Fruit fly (Drosophila melanogaster) whole organism, embryonic: ENCODE measurements around the gene sick.

Experiments
- ATbp ChIP-seq: fragments of 200-800 bp; sonication (Bioruptor generic); optimal IDR thresholded peaks from 2 replicates; lab custom pipeline; 2017; ENCODE audit warnings: missing biosample characterization, mild to moderate bottlenecking, missing genetic modification characterization, missing genetic modification reagents
- Aef1 ChIP-seq: fragments of 200-800 bp; sonication (Bioruptor generic); IDR thresholded peaks from 3 replicates; pipeline ENCODE4 v1.3.6; 2022; ENCODE audit warnings: missing biosample characterization, missing genetic modification characterization
- Atf3 ChIP-seq: fragments of 200-800 bp; sonication (Bioruptor generic); optimal IDR thresholded peaks from 3 replicates; lab custom pipeline; 2016; ENCODE audit warnings: missing biosample characterization, missing genetic modification characterization
- CG10321 ChIP-seq: fragments of 200-800 bp; sonication (Bioruptor generic); IDR thresholded peaks from 2 replicates; pipeline ENCODE4 v1.3.6; 2022; ENCODE audit warnings: missing biosample characterization, missing genetic modification characterization
- CG11695 ChIP-seq: fragments of 200-800 bp; sonication (Bioruptor generic); IDR thresholded peaks from 3 replicates; pipeline ENCODE4 v1.3.6; 2022; ENCODE audit warnings: missing biosample characterization, missing genetic modification characterization
- CG14710 ChIP-seq: fragments of 200-800 bp; sonication (Bioruptor generic); optimal IDR thresholded peaks from 3 replicates; lab custom pipeline; 2019; ENCODE audit warnings: missing biosample characterization, mild to moderate bottlenecking, missing genetic modification characterization, moderate library complexity
- CG14965 ChIP-seq: fragments of 200-800 bp; sonication (Bioruptor generic); optimal IDR thresholded peaks from 2 replicates; lab custom pipeline; 2016; ENCODE audit warnings: missing biosample characterization, missing genetic modification characterization, borderline replicate concordance
- CG16779 ChIP-seq: fragments of 200-800 bp; sonication (Bioruptor generic); IDR thresholded peaks from 2 replicates; pipeline ENCODE4 v1.3.6; 2022; ENCODE audit warnings: missing biosample characterization, missing genetic modification characterization
- CG16863 ChIP-seq: fragments of 200-800 bp; sonication (Bioruptor generic); optimal IDR thresholded peaks from 3 replicates; lab custom pipeline; 2016; ENCODE audit warnings: missing biosample characterization, missing genetic modification characterization
- CG17568 ChIP-seq: fragments of 200-800 bp; sonication (Bioruptor generic); optimal IDR thresholded peaks from 2 replicates; lab custom pipeline; 2018; ENCODE audit warnings: missing biosample characterization, mild to moderate bottlenecking, missing genetic modification characterization, moderate library complexity
- CG17912 ChIP-seq: fragments of 200-800 bp; sonication (Bioruptor generic); optimal IDR thresholded peaks from 2 replicates; lab custom pipeline; 2018; ENCODE audit warnings: missing biosample characterization, mild to moderate bottlenecking, missing genetic modification characterization
- CG2129 ChIP-seq: fragments of 200-800 bp; sonication (Bioruptor generic); IDR thresholded peaks from 2 replicates; pipeline ENCODE4 v1.3.6; 2022; ENCODE audit warnings: missing biosample characterization, missing genetic modification characterization; ENCODE audit not compliant: partially characterized antibody
- CG2202 ChIP-seq: fragments of 200-800 bp; sonication (Bioruptor generic); optimal IDR thresholded peaks from 2 replicates; lab custom pipeline; 2018; ENCODE audit warnings: missing biosample characterization, mild to moderate bottlenecking, missing genetic modification characterization
- CG31388 ChIP-seq: fragments of 200-800 bp; sonication (Bioruptor generic); optimal IDR thresholded peaks from 2 replicates; lab custom pipeline; 2016; ENCODE audit warnings: missing biosample characterization, missing genetic modification characterization
- CG3281 ChIP-seq: fragments of 200-800 bp; sonication (Bioruptor generic); optimal IDR thresholded peaks from 3 replicates; lab custom pipeline; 2017; ENCODE audit warnings: missing biosample characterization, mild to moderate bottlenecking, missing genetic modification characterization
- CG4617 ChIP-seq: fragments of 200-800 bp; sonication (Bioruptor generic); optimal IDR thresholded peaks from 3 replicates; lab custom pipeline; 2016; ENCODE audit warnings: missing biosample characterization, missing genetic modification characterization, borderline replicate concordance
- CG5953 ChIP-seq: fragments of 200-800 bp; sonication (Bioruptor generic); IDR thresholded peaks from 2 replicates; pipeline ENCODE4 v1.3.6; 2022; ENCODE audit warnings: missing biosample characterization, missing genetic modification characterization
- CG6272 ChIP-seq: fragments of 200-800 bp; sonication (Bioruptor generic); IDR thresholded peaks from 2 replicates; pipeline ENCODE4 v1.3.6; 2022; ENCODE audit warnings: missing biosample characterization, missing genetic modification characterization
- CG8290 ChIP-seq, 3 experiments: fragments of 200-800 bp; sonication (Bioruptor generic); optimal IDR thresholded peaks; 2 replicates each; lab custom pipeline; 2016 to 2019; ENCODE audit warnings: missing biosample characterization in 3 of 3, missing genetic modification characterization in 3 of 3, mild to moderate bottlenecking in 2 of 3, moderate library complexity in 1 of 3
- CG8765 ChIP-seq: fragments of 200-800 bp; sonication (Bioruptor generic); IDR thresholded peaks from 2 replicates; pipeline ENCODE4 v1.3.6; 2022; ENCODE audit warnings: missing biosample characterization, missing genetic modification characterization
- Chrac-16 ChIP-seq: fragments of 200-800 bp; sonication (Bioruptor generic); optimal IDR thresholded peaks from 3 replicates; lab custom pipeline; 2016; ENCODE audit warnings: missing biosample characterization, missing genetic modification characterization
- CoRest ChIP-seq: fragments of 200-800 bp; sonication (Bioruptor generic); optimal IDR thresholded peaks from 3 replicates; lab custom pipeline; 2018; ENCODE audit warnings: missing biosample characterization, mild to moderate bottlenecking, missing genetic modification characterization, moderate library complexity
- Dref ChIP-seq: fragments of 200-800 bp; sonication (Bioruptor generic); IDR thresholded peaks from 2 replicates; pipeline ENCODE4 v1.3.6; 2022; ENCODE audit warnings: missing biosample characterization, missing genetic modification characterization
- Gug ChIP-seq: fragments of 200-800 bp; sonication (Bioruptor generic); IDR thresholded peaks from 4 replicates; pipeline ENCODE4 v1.3.6; 2022; ENCODE audit warnings: missing biosample characterization, missing genetic modification characterization
- HmgD ChIP-seq: fragments of 200-800 bp; sonication (Bioruptor generic); optimal IDR thresholded peaks from 3 replicates; lab custom pipeline; 2016; ENCODE audit warnings: missing biosample characterization, missing genetic modification characterization
- Med ChIP-seq: fragments of 200-800 bp; sonication (Bioruptor generic); peaks from one replicate; lab custom pipeline; 2016; ENCODE audit warnings: missing biosample characterization, missing genetic modification characterization, mild to moderate bottlenecking, inconsistent platforms, moderate library complexity
- Mrtf ChIP-seq: fragments of 200-800 bp; sonication (Bioruptor generic); IDR thresholded peaks from 3 replicates; pipeline ENCODE4 v1.3.6; 2022; ENCODE audit warnings: missing biosample characterization, missing genetic modification characterization
- Myb ChIP-seq: fragments of 200-800 bp; sonication (Bioruptor generic); optimal IDR thresholded peaks from 2 replicates; lab custom pipeline; 2016; ENCODE audit warnings: missing biosample characterization, missing genetic modification characterization
- NC2α ChIP-seq: fragments of 200-800 bp; sonication (Bioruptor generic); optimal IDR thresholded peaks from 2 replicates; lab custom pipeline; 2016; ENCODE audit warnings: missing biosample characterization, missing genetic modification characterization
- Usf ChIP-seq: fragments of 200-800 bp; sonication (Bioruptor generic); optimal IDR thresholded peaks from 2 replicates; lab custom pipeline; 2017; ENCODE audit warnings: missing genotype, missing biosample characterization, missing genetic modification characterization
- YL-1 ChIP-seq: fragments of 200-800 bp; sonication (Bioruptor generic); optimal IDR thresholded peaks from 3 replicates; lab custom pipeline; 2017; ENCODE audit warnings: missing biosample characterization, mild to moderate bottlenecking, missing genetic modification characterization
- bab2 ChIP-seq: fragments of 200-800 bp; sonication (Bioruptor generic); optimal IDR thresholded peaks from 2 replicates; lab custom pipeline; 2016; ENCODE audit warnings: missing biosample characterization, missing genetic modification characterization
- btn ChIP-seq: fragments of 200-800 bp; sonication (Bioruptor generic); optimal IDR thresholded peaks from 2 replicates; lab custom pipeline; 2016; ENCODE audit warnings: missing biosample characterization, missing genetic modification characterization
- croc ChIP-seq: fragments of 200-800 bp; sonication (Bioruptor generic); conservative IDR thresholded peaks from 3 replicates; pipeline ENCODE4 v1.3.6; 2022; ENCODE audit warnings: missing biosample characterization, missing genetic modification characterization
- danr ChIP-seq: fragments of 200-800 bp; sonication (Bioruptor generic); IDR thresholded peaks from 2 replicates; pipeline ENCODE4 v1.3.6; 2022; ENCODE audit warnings: missing biosample characterization, missing genetic modification characterization
- dm ChIP-seq: fragments of 200-800 bp; sonication (Bioruptor generic); optimal IDR thresholded peaks from 3 replicates; lab custom pipeline; 2016; ENCODE audit warnings: missing biosample characterization, missing genetic modification characterization
- ewg ChIP-seq: fragments of 200-800 bp; sonication (Bioruptor generic); optimal IDR thresholded peaks from 3 replicates; lab custom pipeline; 2017; ENCODE audit warnings: mild to moderate bottlenecking, missing biosample characterization, missing genetic modification reagents, missing genetic modification characterization
- eyg ChIP-seq: fragments of 200-800 bp; sonication (Bioruptor generic); optimal IDR thresholded peaks from 3 replicates; lab custom pipeline; 2016; ENCODE audit warnings: missing biosample characterization, missing genetic modification characterization
- fru ChIP-seq: fragments of >200 bp; optimal IDR thresholded peaks from 2 replicates; lab custom pipeline; 2017
- gfzf ChIP-seq: fragments of 200-800 bp; sonication (Bioruptor generic); optimal IDR thresholded peaks from 2 replicates; lab custom pipeline; 2016; ENCODE audit warnings: missing biosample characterization, mild to moderate bottlenecking, missing genetic modification characterization, moderate library complexity
- grau ChIP-seq: fragments of 200-800 bp; optimal IDR thresholded peaks from 3 replicates; lab custom pipeline; 2019; ENCODE audit warnings: missing biosample characterization, mild to moderate bottlenecking, missing genetic modification characterization, moderate library complexity
- gro ChIP-seq: fragments of 200-800 bp; sonication (Bioruptor generic); optimal IDR thresholded peaks from 2 replicates; lab custom pipeline; 2016; ENCODE audit warnings: missing biosample characterization, missing genetic modification characterization
- lilli ChIP-seq: fragments of 200-800 bp; sonication (Bioruptor generic); optimal IDR thresholded peaks from 3 replicates; lab custom pipeline; 2016; ENCODE audit warnings: missing biosample characterization, missing genetic modification characterization
- oc ChIP-seq: fragments of 200-800 bp; sonication (Bioruptor generic); optimal IDR thresholded peaks from 2 replicates; lab custom pipeline; 2018; ENCODE audit warnings: missing biosample characterization, mild to moderate bottlenecking, missing genetic modification characterization, moderate library complexity
- row ChIP-seq: fragments of 200-800 bp; sonication (Bioruptor generic); IDR thresholded peaks from 3 replicates; pipeline ENCODE4 v1.3.6; 2022; ENCODE audit warnings: missing biosample characterization, missing genetic modification characterization
- schlank ChIP-seq: fragments of 200-800 bp; sonication (Bioruptor generic); optimal IDR thresholded peaks from 2 replicates; lab custom pipeline; 2018; ENCODE audit warnings: missing biosample characterization, mild to moderate bottlenecking, missing genetic modification characterization
- slou ChIP-seq: fragments of 200-800 bp; sonication (Bioruptor generic); optimal IDR thresholded peaks from 3 replicates; lab custom pipeline; 2016; ENCODE audit warnings: missing biosample characterization, missing genetic modification characterization
- tgo ChIP-seq: fragments of 200-800 bp; sonication (Bioruptor generic); IDR thresholded peaks from 3 replicates; pipeline ENCODE4 v1.3.6; 2022; ENCODE audit warnings: missing biosample characterization, missing genetic modification characterization
- twi ChIP-seq: fragments of 200-800 bp; optimal IDR thresholded peaks from 2 replicates; lab custom pipeline; 2019; ENCODE audit warnings: missing biosample characterization, mild to moderate bottlenecking, missing genetic modification characterization, moderate library complexity
- wek ChIP-seq: fragments of 200-800 bp; sonication (Bioruptor generic); optimal IDR thresholded peaks from 3 replicates; lab custom pipeline; 2018; ENCODE audit warnings: missing biosample characterization, mild to moderate bottlenecking, missing genetic modification characterization, moderate library complexity

The sick gene

DNA sequence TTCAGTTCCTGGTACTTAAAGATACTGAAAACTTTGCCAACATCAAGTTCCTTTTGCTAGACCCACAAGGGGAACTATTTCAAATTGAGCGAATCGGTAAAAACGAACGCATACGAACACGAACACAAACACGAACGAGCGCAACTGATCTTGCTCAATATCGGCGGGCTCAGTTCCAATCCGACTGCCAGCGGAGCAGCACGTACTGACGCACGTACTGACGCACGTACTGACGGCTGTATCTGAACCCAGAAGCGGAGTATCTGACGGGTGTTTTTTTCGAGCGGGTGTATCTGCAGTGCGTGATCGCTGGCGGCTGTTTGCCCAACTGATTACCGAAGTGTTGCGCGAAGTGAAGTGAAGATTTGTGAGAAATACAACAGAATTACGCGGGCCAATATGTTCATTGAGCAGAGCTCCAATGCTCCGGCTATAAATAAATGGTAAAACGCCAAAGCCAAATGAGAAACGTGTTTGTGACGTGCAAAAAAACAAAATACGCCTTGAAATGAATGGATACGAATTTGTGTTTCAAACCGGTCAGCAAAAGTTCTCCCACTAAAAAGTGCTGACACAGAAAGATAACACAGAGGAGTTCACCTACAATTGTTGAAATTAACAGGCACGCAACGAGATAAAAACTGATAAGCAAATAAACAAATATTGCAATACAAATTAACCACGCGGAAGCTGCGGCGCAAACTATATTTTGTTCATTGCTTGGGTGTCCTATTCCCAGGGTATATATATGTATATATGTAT, 139.1 kb downstream of the sick start (continued):
- TF ChIP-seq oc (tag; lab: Kevin White, UChicago) (peak; percentile 42), CG2129 (GFP tag; lab: Robert Waterston, UW) (no peak), slou (no peak), Dref (no peak; the same call in 1 of the 2 replicates), eyg (GFP tag; lab: Kevin White, UChicago) (no peak), CG14710 (tag; lab: Kevin White, UChicago) (no peak), ATbp (GFP tag; lab: Kevin White, UChicago) (no peak), lilli (GFP tag; lab: Kevin White, UChicago) (no peak), CG17912 (GFP tag; lab: Kevin White, UChicago) (peak; percentile 19), gfzf (GFP tag; lab: Kevin White, UChicago) (no peak), CG8765 (GFP tag; lab: Robert Waterston, UW) (no peak), ewg (GFP tag; lab: Kevin White, UChicago) (no peak), CG3281 (GFP tag; lab: Kevin White, UChicago) (peak; percentile 11), CG6272 (GFP tag; lab: Robert Waterston, UW) (no peak), row (peak; percentile 10; the same call in 1 of the 3 replicates), NC2α (GFP tag; lab: Kevin White, UChicago) (no peak), fru (lab: Kevin White, UChicago) (no peak), Atf3 (GFP tag; lab: Kevin White, UChicago) (no peak), gro (GFP tag; lab: Kevin White, UChicago) (peak; percentile 36), twi (tag; lab: Kevin White, UChicago) (peak; percentile 14), schlank (tag; lab: Kevin White, UChicago) (no peak), tgo (GFP tag; lab: Robert Waterston, UW) (no peak), Med (GFP tag; lab: Kevin White, UChicago) (peak; percentile 87), Gug (GFP tag; lab: Robert Waterston, UW) (no peak; the same call in 3 of the 4 replicates), btn (GFP tag; lab: Kevin White, UChicago) (no peak), dm (no peak), croc (no peak), CG14965 (GFP tag; lab: Kevin White, UChicago) (no peak), danr (GFP tag; lab: Robert Waterston, UW) (no peak), Chrac-16 (no peak), CG5953 (0 out of 2 replicates have a peak, but pooled peaks have one; percentile 11), YL-1 (GFP tag; lab: Kevin White, UChicago) (no peak), grau (tag; lab: Kevin White, UChicago) (peak; percentile 40), CG17568 (peak; percentile 3), HmgD (GFP tag; lab: Kevin White, UChicago) (no peak), CG16863 (GFP tag; lab: Kevin White, UChicago) (no peak), wek (peak; percentile 41), Usf (GFP tag; lab: Kevin White, UChicago) (no peak), CoRest (tag; lab: Kevin White, UChicago) (peak; percentile 10), CG11695 (GFP tag; lab: Robert Waterston, UW) (0 out of 3 replicates have a peak, but pooled peaks have one; percentile 25), Aef1 (GFP tag; lab: Robert Waterston, UW) (no peak), CG2202 (tag; lab: Kevin White, UChicago) (no peak), CG31388 (no peak), CG10321 (no peak), CG4617 (GFP tag; lab: Kevin White, UChicago) (no peak), Myb (GFP tag; lab: Kevin White, UChicago) (no peak), CG16779 (GFP tag; lab: Robert Waterston, UW) (no peak), CG8290 (GFP tag; optimal IDR thresholded peaks at IDR 0.05; lab: Kevin White, UChicago) (no peak), CG8290 (tag; optimal IDR thresholded peaks at IDR 0.05; lab: Kevin White, UChicago) (peak; percentile 13 to 87), Mrtf (GFP tag; lab: Robert Waterston, UW) (no peak), bab2 (GFP tag; lab: Kevin White, UChicago) (no peak)
